Worm (Caenorhabditis elegans) whole organism, early embryonic: ENCODE measurements around the gene Y57G11B.8.

Experiments used
- aly-1 ChIP-seq: sonication (generic microtip); optimal IDR thresholded peaks from 2 replicates; lab custom pipeline; 2016; ENCODE audit warnings: missing genetic modification characterization, missing compliant biosample characterization
- ets-7 ChIP-seq: sonication (generic microtip); optimal IDR thresholded peaks from 2 replicates; lab custom pipeline; 2016; ENCODE audit warnings: missing genotype, missing genetic modification characterization, missing compliant biosample characterization
- sea-1 ChIP-seq: fragments of 200-800 bp; sonication (Bioruptor generic); conservative IDR thresholded peaks from 2 replicates; pipeline ENCODE4 v1.3.6; 2022; ENCODE audit warnings: missing genetic modification characterization, missing compliant biosample characterization

- TF ChIP-seq sea-1 (GFP tag; lab: Robert Waterston, UW), result no peak
- no peak for TF ChIP-seq ets-7
- no peak for TF ChIP-seq aly-1
Measured at ce11 chrIV:14532366-14532765, 46.1 kb downstream of the Y57G11B.8 start.
